Fruit fly (Drosophila melanogaster): ENCODE data around the gene His2Av.
A peak's percentile ranks its signal among the peaks of the same experiment; 100 is the strongest.

Gene His2Av

dm6 chr3R:26875544-26876027, 8.9 kb downstream of the His2Av start, which contains the start of gene Rb97D (continued):
- TF ChIP-seq cad (GFP tag; optimal IDR thresholded peaks at IDR 0.05): no peak
- no peak for TF ChIP-seq Kr (GFP tag; optimal IDR thresholded peaks at IDR 0.05)
- peak; percentile 75 for TF ChIP-seq grau (tag; optimal IDR thresholded peaks at IDR 0.05)
- TF ChIP-seq gcm (GFP tag; optimal IDR thresholded peaks at IDR 0.05): peak; percentile 48
- peak; percentile 26; the same call in 1 of the 3 replicates for TF ChIP-seq Aef1 (GFP tag; IDR thresholded peaks at IDR 0.05)
- peak; percentile 44 for TF ChIP-seq CG18764 (GFP tag; optimal IDR thresholded peaks at IDR 0.05)
- TF ChIP-seq fd96Cb (tag; optimal IDR thresholded peaks at IDR 0.05): peak; percentile 37
- TF ChIP-seq nom (GFP tag; optimal IDR thresholded peaks at IDR 0.05): peak; percentile 54
- peak; percentile 19 for TF ChIP-seq CG6654 (GFP tag; optimal IDR thresholded peaks at IDR 0.05)
- peak; percentile 53; the same call in 1 of the 2 replicates for TF ChIP-seq CG5953 (GFP tag; IDR thresholded peaks at IDR 0.05)
- peak; percentile 55; the same call in 2 of the 3 replicates for TF ChIP-seq CG34422 (GFP tag; IDR thresholded peaks at IDR 0.05)
- TF ChIP-seq kah (GFP tag; optimal IDR thresholded peaks at IDR 0.05): peak; percentile 6
- TF ChIP-seq Usf (GFP tag; optimal IDR thresholded peaks at IDR 0.05): peak; percentile 43
- peak; percentile 87 for TF ChIP-seq CG15514 (GFP tag; optimal IDR thresholded peaks at IDR 0.05)
- peak; percentile 71 for TF ChIP-seq Dref (GFP tag; IDR thresholded peaks at IDR 0.05)
- peak; percentile 91 for TF ChIP-seq Ets97D (GFP tag; optimal IDR thresholded peaks at IDR 0.05)
- peak; percentile 51; the same call in 1 of the 2 replicates for TF ChIP-seq CG14667 (GFP tag; IDR thresholded peaks at IDR 0.05)
- peak; percentile 29 for TF ChIP-seq jumu (GFP tag; optimal IDR thresholded peaks at IDR 0.05)
- peak; percentile 76 for TF ChIP-seq CG17361 (GFP tag; IDR thresholded peaks at IDR 0.05)
- no peak for TF ChIP-seq fd64A (GFP tag; optimal IDR thresholded peaks at IDR 0.05)
- TF ChIP-seq ase (GFP tag; IDR thresholded peaks at IDR 0.05): peak; percentile 55; the same call in 2 of the 3 replicates
- TF ChIP-seq Sin3A (optimal IDR thresholded peaks at IDR 0.05): peak; percentile 26
- peak; percentile 59; the same call in 1 of the 3 replicates for TF ChIP-seq H15 (GFP tag; IDR thresholded peaks at IDR 0.05)
- 0 out of 2 replicates have a peak, but pooled peaks have one; percentile 37 for TF ChIP-seq Taf1 (GFP tag; IDR thresholded peaks at IDR 0.05)
- TF ChIP-seq otp (GFP tag; IDR thresholded peaks at IDR 0.05): peak; percentile 53; the same call in 1 of the 3 replicates
- peak; percentile 74 for TF ChIP-seq CG7839 (tag; optimal IDR thresholded peaks at IDR 0.05)
- TF ChIP-seq Elba2 (GFP tag; optimal IDR thresholded peaks at IDR 0.05): no peak
- 0 out of 2 replicates have a peak, but pooled peaks have one; percentile 46 for TF ChIP-seq stc (GFP tag; IDR thresholded peaks at IDR 0.05)
- peak; percentile 8 for TF ChIP-seq grn (GFP tag; optimal IDR thresholded peaks at IDR 0.05)
- peak in 1 of 2 experiments; percentile 17 for TF ChIP-seq insv (GFP tag; optimal IDR thresholded peaks at IDR 0.05)
- no peak for TF ChIP-seq CG3726 (GFP tag; IDR thresholded peaks at IDR 0.05)
- TF ChIP-seq CG8388 (GFP tag; optimal IDR thresholded peaks at IDR 0.05): peak; percentile 60
- TF ChIP-seq repo (GFP tag; optimal IDR thresholded peaks at IDR 0.05): peak; percentile 53
- TF ChIP-seq CG4424 (GFP tag; optimal IDR thresholded peaks at IDR 0.05): peak; percentile 75
- no peak for TF ChIP-seq CG30431 (GFP tag; optimal IDR thresholded peaks at IDR 0.05)
- TF ChIP-seq CG7786 (GFP tag; optimal IDR thresholded peaks at IDR 0.05): peak; percentile 74
- peak; percentile 65 for TF ChIP-seq CG10267 (tag; optimal IDR thresholded peaks at IDR 0.05)
- peak; percentile 40; the same call in 1 of the 2 replicates for TF ChIP-seq Adf1 (GFP tag; IDR thresholded peaks at IDR 0.05)
- peak; percentile 24 for TF ChIP-seq exex (tag; optimal IDR thresholded peaks at IDR 0.05)
- peak; percentile 3 for TF ChIP-seq CTCF (GFP tag; optimal IDR thresholded peaks at IDR 0.05)
- TF ChIP-seq CG33557 (GFP tag; optimal IDR thresholded peaks at IDR 0.05): peak; percentile 66
- TF ChIP-seq Dad (GFP tag; optimal IDR thresholded peaks at IDR 0.05): peak; percentile 47
- peak; percentile 60 for TF ChIP-seq Hmx (GFP tag; optimal IDR thresholded peaks at IDR 0.05)
- TF ChIP-seq mld (GFP tag; IDR thresholded peaks at IDR 0.05; ENCODE audit: partially characterized antibody): peak; percentile 48; the same call in 2 of the 3 replicates
- peak; percentile 84 for TF ChIP-seq CG13624 (GFP tag; optimal IDR thresholded peaks at IDR 0.05)
- TF ChIP-seq lbe (GFP tag; optimal IDR thresholded peaks at IDR 0.05): peak; percentile 41
- TF ChIP-seq CG10565 (GFP tag; optimal IDR thresholded peaks at IDR 0.05): no peak
- peak; percentile 62 for TF ChIP-seq CG8089 (GFP tag; optimal IDR thresholded peaks at IDR 0.05)
- TF ChIP-seq CG4617 (GFP tag; optimal IDR thresholded peaks at IDR 0.05; ENCODE audit: borderline replicate concordance): peak; percentile 67
- TF ChIP-seq CG17385 (GFP tag; optimal IDR thresholded peaks at IDR 0.05): peak; percentile 66
- peak; percentile 5 for TF ChIP-seq emc (GFP tag; optimal IDR thresholded peaks at IDR 0.05)
